Fruit fly (Drosophila melanogaster) whole organism, embryonic: ENCODE results near the gene CG32447.

Experiments
- CG11456 ChIP-seq: fragments of 200-800 bp; sonication (Bioruptor generic); IDR thresholded peaks from 3 replicates; pipeline ENCODE4 v1.3.6; 2022; ENCODE audit warnings: missing biosample characterization, missing genetic modification characterization
- CG11695 ChIP-seq: fragments of 200-800 bp; sonication (Bioruptor generic); IDR thresholded peaks from 3 replicates; pipeline ENCODE4 v1.3.6; 2022; ENCODE audit warnings: missing biosample characterization, missing genetic modification characterization
- CG1233 ChIP-seq: fragments of 200-800 bp; sonication (Bioruptor generic); optimal IDR thresholded peaks from 4 replicates; lab custom pipeline; 2018; ENCODE audit warnings: missing biosample characterization, mild to moderate bottlenecking, missing genetic modification characterization
- CG13424 ChIP-seq: fragments of 200-800 bp; sonication (Bioruptor generic); optimal IDR thresholded peaks from 2 replicates; lab custom pipeline; 2019; ENCODE audit warnings: missing biosample characterization, mild to moderate bottlenecking, missing genetic modification characterization, moderate library complexity
- CG13624 ChIP-seq: fragments of 200-800 bp; sonication (Bioruptor generic); optimal IDR thresholded peaks from 2 replicates; lab custom pipeline; 2016; ENCODE audit warnings: missing biosample characterization, missing genetic modification characterization
- CG13894 ChIP-seq: fragments of 200-800 bp; sonication (Bioruptor generic); optimal IDR thresholded peaks from 3 replicates; lab custom pipeline; 2018; ENCODE audit warnings: missing biosample characterization, mild to moderate bottlenecking, missing genetic modification characterization, moderate library complexity
- CG1529 ChIP-seq: fragments of 200-800 bp; sonication (Bioruptor generic); optimal IDR thresholded peaks from 3 replicates; lab custom pipeline; 2018; ENCODE audit warnings: missing biosample characterization, missing genetic modification characterization
- CG16779 ChIP-seq: fragments of 200-800 bp; sonication (Bioruptor generic); IDR thresholded peaks from 2 replicates; pipeline ENCODE4 v1.3.6; 2022; ENCODE audit warnings: missing biosample characterization, missing genetic modification characterization
- CG17802 ChIP-seq: fragments of 200-800 bp; sonication (Bioruptor generic); optimal IDR thresholded peaks from 2 replicates; lab custom pipeline; 2018; ENCODE audit warnings: missing biosample characterization, mild to moderate bottlenecking, missing genetic modification characterization, moderate library complexity
- CG2875 ChIP-seq: fragments of 200-800 bp; sonication (Bioruptor generic); optimal IDR thresholded peaks from 2 replicates; lab custom pipeline; 2017; ENCODE audit warnings: missing biosample characterization, mild to moderate bottlenecking, missing genetic modification characterization, missing genetic modification reagents
- CG30403 ChIP-seq: fragments of 200-800 bp; sonication (Bioruptor generic); optimal IDR thresholded peaks from 3 replicates; lab custom pipeline; 2016; ENCODE audit warnings: missing biosample characterization, missing genetic modification characterization
- CG31224 ChIP-seq: fragments of 200-800 bp; sonication (Bioruptor generic); IDR thresholded peaks from 2 replicates; pipeline ENCODE4 v1.3.6; 2022; ENCODE audit warnings: missing biosample characterization, missing genetic modification characterization
- CG32772 ChIP-seq: fragments of 200-800 bp; sonication (Bioruptor generic); IDR thresholded peaks from 2 replicates; pipeline ENCODE4 v1.3.6; 2022; ENCODE audit warnings: missing biosample characterization, missing genetic modification characterization
- CG4328 ChIP-seq: fragments of 200-800 bp; sonication (Bioruptor generic); optimal IDR thresholded peaks from 3 replicates; lab custom pipeline; 2017; ENCODE audit warnings: missing biosample characterization, missing genetic modification reagents, missing genetic modification characterization
- CG6689 ChIP-seq: fragments of 200-800 bp; sonication (Bioruptor generic); IDR thresholded peaks from 2 replicates; pipeline ENCODE4 v1.3.6; 2022; ENCODE audit warnings: missing biosample characterization, missing genetic modification characterization
- CG8765 ChIP-seq: fragments of 200-800 bp; sonication (Bioruptor generic); IDR thresholded peaks from 2 replicates; pipeline ENCODE4 v1.3.6; 2022; ENCODE audit warnings: missing biosample characterization, missing genetic modification characterization
- Camta ChIP-seq: fragments of 200-800 bp; sonication (Bioruptor generic); optimal IDR thresholded peaks from 2 replicates; lab custom pipeline; 2016; ENCODE audit warnings: missing biosample characterization, missing genetic modification characterization
- Dll ChIP-seq: fragments of 200-800 bp; sonication (Bioruptor generic); IDR thresholded peaks from 4 replicates; pipeline ENCODE4 v1.3.6; 2022; ENCODE audit warnings: missing biosample characterization, missing genetic modification characterization; ENCODE audit not compliant: partially characterized antibody
- Dref ChIP-seq: fragments of 200-800 bp; sonication (Bioruptor generic); IDR thresholded peaks from 2 replicates; pipeline ENCODE4 v1.3.6; 2022; ENCODE audit warnings: missing biosample characterization, missing genetic modification characterization
- E2f1 ChIP-seq: fragments of 200-800 bp; sonication (Bioruptor generic); IDR thresholded peaks from 2 replicates; pipeline ENCODE4 v1.3.6; 2022; ENCODE audit warnings: missing biosample characterization, missing genetic modification characterization
- E2f2 ChIP-seq: fragments of 200-800 bp; sonication (Bioruptor generic); IDR thresholded peaks from 2 replicates; pipeline ENCODE4 v1.3.6; 2022; ENCODE audit warnings: missing biosample characterization, missing genetic modification characterization
- Hr3 ChIP-seq: fragments of 200-800 bp; sonication (Bioruptor generic); optimal IDR thresholded peaks from 3 replicates; lab custom pipeline; 2016; ENCODE audit warnings: missing biosample characterization, missing genetic modification characterization
- Hr51 ChIP-seq, 2 experiments: fragments of 200-800 bp; sonication (Bioruptor generic); optimal IDR thresholded peaks; 2 replicates in 1 of 2; 3 replicates in 1 of 2; lab custom pipeline; 2016 to 2018; ENCODE audit warnings: missing biosample characterization in 2 of 2, missing genetic modification characterization in 2 of 2, mild to moderate bottlenecking in 1 of 2, moderate library complexity in 1 of 2
- Meics ChIP-seq: fragments of 200-800 bp; sonication (Bioruptor generic); optimal IDR thresholded peaks from 2 replicates; lab custom pipeline; 2017; ENCODE audit warnings: missing biosample characterization, mild to moderate bottlenecking, missing genetic modification characterization
- Nf-YB ChIP-seq: fragments of 200-800 bp; sonication (Bioruptor generic); optimal IDR thresholded peaks from 3 replicates; lab custom pipeline; 2019; ENCODE audit warnings: missing biosample characterization, mild to moderate bottlenecking, missing genetic modification characterization, moderate library complexity
- Poxn ChIP-seq: fragments of 200-800 bp; sonication (Bioruptor generic); IDR thresholded peaks from 2 replicates; pipeline ENCODE4 v1.3.6; 2022; ENCODE audit warnings: missing biosample characterization, missing genetic modification characterization
- Rfx ChIP-seq: fragments of 200-800 bp; sonication (Bioruptor generic); IDR thresholded peaks from 2 replicates; pipeline ENCODE4 v1.3.6; 2022; ENCODE audit warnings: missing biosample characterization, missing genetic modification characterization
- Vsx1 ChIP-seq: fragments of 200-800 bp; sonication (Bioruptor generic); optimal IDR thresholded peaks from 2 replicates; lab custom pipeline; 2017; ENCODE audit warnings: missing biosample characterization, mild to moderate bottlenecking, missing genetic modification characterization, missing genetic modification reagents
- al ChIP-seq: fragments of 200-800 bp; sonication (Bioruptor generic); IDR thresholded peaks from 2 replicates; pipeline ENCODE4 v1.3.6; 2022; ENCODE audit warnings: missing biosample characterization, missing genetic modification characterization
- amos ChIP-seq: fragments of 200-800 bp; sonication (Bioruptor generic); IDR thresholded peaks from 2 replicates; pipeline ENCODE4 v1.3.6; 2022; ENCODE audit warnings: missing biosample characterization, missing genetic modification characterization; ENCODE audit not compliant: partially characterized antibody
- ap ChIP-seq: fragments of 200-800 bp; sonication (Bioruptor generic); IDR thresholded peaks from 2 replicates; pipeline ENCODE4 v1.3.6; 2022; ENCODE audit warnings: missing biosample characterization, missing genetic modification characterization
- bigmax ChIP-seq: fragments of 200-800 bp; sonication (Bioruptor generic); optimal IDR thresholded peaks from 2 replicates; lab custom pipeline; 2018; ENCODE audit warnings: missing biosample characterization, mild to moderate bottlenecking, missing genetic modification characterization
- bowl ChIP-seq: fragments of 200-800 bp; sonication (Bioruptor generic); IDR thresholded peaks from 2 replicates; pipeline ENCODE4 v1.3.6; 2022; ENCODE audit warnings: missing biosample characterization, missing genetic modification characterization
- br ChIP-seq: fragments of >200 bp; optimal IDR thresholded peaks from 2 replicates; lab custom pipeline; 2017
- cg ChIP-seq: fragments of 200-800 bp; sonication (Bioruptor generic); optimal IDR thresholded peaks from 3 replicates; lab custom pipeline; 2019; ENCODE audit warnings: missing biosample characterization, mild to moderate bottlenecking, missing genetic modification characterization, moderate library complexity
- chm ChIP-seq: fragments of 200-800 bp; sonication (Bioruptor generic); IDR thresholded peaks from 2 replicates; pipeline ENCODE4 v1.3.6; 2022; ENCODE audit warnings: missing biosample characterization, missing genetic modification characterization
- ci ChIP-seq: fragments of 200-800 bp; sonication (Bioruptor generic); IDR thresholded peaks from 3 replicates; pipeline ENCODE4 v1.3.6; 2022; ENCODE audit warnings: missing biosample characterization, missing genetic modification characterization
- dysf ChIP-seq: fragments of 200-800 bp; sonication (Bioruptor generic); IDR thresholded peaks from 3 replicates; pipeline ENCODE4 v1.3.6; 2022; ENCODE audit warnings: missing biosample characterization, missing genetic modification characterization
- eyg ChIP-seq: fragments of 200-800 bp; sonication (Bioruptor generic); optimal IDR thresholded peaks from 3 replicates; lab custom pipeline; 2016; ENCODE audit warnings: missing biosample characterization, missing genetic modification characterization
- gro ChIP-seq: fragments of 200-800 bp; sonication (Bioruptor generic); optimal IDR thresholded peaks from 2 replicates; lab custom pipeline; 2016; ENCODE audit warnings: missing biosample characterization, missing genetic modification characterization
- hb ChIP-seq: fragments of 200-800 bp; sonication (Bioruptor generic); IDR thresholded peaks from 3 replicates; pipeline ENCODE4 v1.3.6; 2022; ENCODE audit warnings: missing biosample characterization, missing genetic modification characterization; ENCODE audit not compliant: partially characterized antibody
- her ChIP-seq: fragments of 200-800 bp; sonication (Bioruptor generic); optimal IDR thresholded peaks from 2 replicates; lab custom pipeline; 2016; ENCODE audit warnings: missing biosample characterization, missing genetic modification characterization
- klu ChIP-seq: fragments of 200-800 bp; sonication (Bioruptor generic); IDR thresholded peaks from 2 replicates; pipeline ENCODE4 v1.3.6; 2022; ENCODE audit warnings: missing biosample characterization, missing genetic modification characterization
- nerfin-1 ChIP-seq: fragments of 200-800 bp; sonication (Bioruptor generic); optimal IDR thresholded peaks from 3 replicates; lab custom pipeline; 2019; ENCODE audit warnings: missing biosample characterization, mild to moderate bottlenecking, missing genetic modification characterization, moderate library complexity
- oc ChIP-seq: fragments of 200-800 bp; sonication (Bioruptor generic); optimal IDR thresholded peaks from 2 replicates; lab custom pipeline; 2018; ENCODE audit warnings: missing biosample characterization, mild to moderate bottlenecking, missing genetic modification characterization, moderate library complexity
- pb ChIP-seq: fragments of 200-800 bp; sonication (Bioruptor generic); optimal IDR thresholded peaks from 3 replicates; lab custom pipeline; 2016; ENCODE audit warnings: missing biosample characterization, missing genetic modification characterization
- pfk ChIP-seq: fragments of 200-800 bp; sonication (Bioruptor generic); optimal IDR thresholded peaks from 2 replicates; lab custom pipeline; 2018; ENCODE audit warnings: missing biosample characterization, mild to moderate bottlenecking, missing genetic modification characterization, moderate library complexity
- shn ChIP-seq: fragments of 200-800 bp; sonication (Bioruptor generic); optimal IDR thresholded peaks from 3 replicates; lab custom pipeline; 2016; ENCODE audit warnings: missing biosample characterization, missing genetic modification characterization
- sim ChIP-seq: fragments of 200-800 bp; sonication (Bioruptor generic); IDR thresholded peaks from 2 replicates; pipeline ENCODE4 v1.3.6; 2022; ENCODE audit warnings: missing biosample characterization, missing genetic modification characterization
- stc ChIP-seq: fragments of 200-800 bp; sonication (Bioruptor generic); IDR thresholded peaks from 2 replicates; pipeline ENCODE4 v1.3.6; 2022; ENCODE audit warnings: missing biosample characterization, missing genetic modification characterization
- tio ChIP-seq: fragments of 200-800 bp; sonication (Bioruptor generic); optimal IDR thresholded peaks from 2 replicates; lab custom pipeline; 2017; ENCODE audit warnings: missing biosample characterization, missing genetic modification characterization, inconsistent platforms

CG32447 gene

dm6 chr3L:21727013-21727727, 21.0 kb upstream of the CG32447 start (continued):
- TF ChIP-seq chm (no peak), gro (GFP tag; lab: Kevin White, UChicago) (no peak), ci (GFP tag; lab: Robert Waterston, UW) (0 out of 3 replicates have a peak, but pooled peaks have one; percentile 29), oc (tag; lab: Kevin White, UChicago) (no peak), Dll (GFP tag; lab: Robert Waterston, UW) (no peak), tio (peak; percentile 18), pb (GFP tag; lab: Kevin White, UChicago) (no peak), her (no peak), nerfin-1 (tag; lab: Kevin White, UChicago) (no peak), sim (no peak), CG13624 (no peak), Hr51 (GFP tag; optimal IDR thresholded peaks at IDR 0.05; lab: Kevin White, UChicago) (no peak), CG16779 (no peak), CG30403 (GFP tag; lab: Kevin White, UChicago) (peak; percentile 16), E2f1 (GFP tag; lab: Robert Waterston, UW) (no peak), eyg (GFP tag; lab: Kevin White, UChicago) (no peak), Hr3 (GFP tag; lab: Kevin White, UChicago) (no peak), CG31224 (GFP tag; lab: Robert Waterston, UW) (no peak), CG11456 (no peak), bowl (GFP tag; lab: Robert Waterston, UW) (no peak), shn (GFP tag; lab: Kevin White, UChicago) (no peak), Poxn (GFP tag; lab: Robert Waterston, UW) (no peak), hb (GFP tag; lab: Robert Waterston, UW) (no peak), Vsx1 (GFP tag; lab: Kevin White, UChicago) (no peak), CG32772 (no peak), Rfx (GFP tag; lab: Robert Waterston, UW) (no peak), amos (GFP tag; lab: Robert Waterston, UW) (no peak), klu (GFP tag; lab: Robert Waterston, UW) (no peak), CG17802 (tag; lab: Kevin White, UChicago) (no peak), pfk (no peak), dysf (GFP tag; lab: Robert Waterston, UW) (no peak), Nf-YB (GFP tag; lab: Kevin White, UChicago) (no peak), Camta (GFP tag; lab: Kevin White, UChicago) (no peak), bigmax (no peak), al (GFP tag; lab: Robert Waterston, UW) (no peak), ap (no peak), br (lab: Kevin White, UChicago) (no peak), CG4328 (GFP tag; lab: Kevin White, UChicago) (no peak), CG1233 (GFP tag; lab: Kevin White, UChicago) (no peak), Dref (GFP tag; lab: Robert Waterston, UW) (no peak), CG6689 (GFP tag; lab: Robert Waterston, UW) (peak; percentile 33; the same call in 1 of the 2 replicates), CG8765 (GFP tag; lab: Robert Waterston, UW) (no peak), CG11695 (GFP tag; lab: Robert Waterston, UW) (no peak), cg (GFP tag; lab: Kevin White, UChicago) (no peak), CG13424 (tag; lab: Kevin White, UChicago) (peak; percentile 35), CG2875 (no peak), stc (no peak), E2f2 (GFP tag; lab: Robert Waterston, UW) (no peak), Meics (GFP tag; lab: Kevin White, UChicago) (no peak), CG1529 (GFP tag; lab: Kevin White, UChicago) (peak; percentile 22), CG13894 (tag; lab: Kevin White, UChicago) (no peak)
